Worm (Caenorhabditis elegans): ENCODE data around the gene K01A12.3.

The K01A12.3 gene

DNA sequence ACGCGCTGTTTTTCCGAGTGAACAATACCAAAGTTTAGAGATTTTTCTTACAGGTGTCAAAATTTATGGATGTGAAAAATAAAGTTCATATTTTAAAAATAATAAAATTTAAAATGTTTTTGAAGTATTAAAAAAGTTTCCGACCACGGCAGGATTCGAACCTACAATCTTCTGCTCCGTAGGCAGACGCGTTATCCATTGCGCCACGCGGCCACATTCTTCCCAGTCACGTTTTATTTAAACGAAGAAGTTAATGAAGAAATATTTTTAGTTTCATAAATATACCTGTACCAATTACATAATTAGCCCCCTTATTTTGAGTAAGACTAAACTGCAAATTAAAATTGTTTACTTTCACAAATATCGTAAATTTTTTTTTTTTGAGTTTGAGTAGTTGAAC, 15.7 kb upstream of the K01A12.3 start (continued):
- TF ChIP-seq mes-4 (tag; optimal IDR thresholded peaks at IDR 0.05) (peak; percentile 60), hrde-1 (tag; optimal IDR thresholded peaks at IDR 0.05; ENCODE audit: borderline replicate concordance) (peak; percentile 43), let-607 (tag; optimal IDR thresholded peaks at IDR 0.05) (peak in 1 of 2 experiments; percentile 33), bed-2 (GFP tag; IDR thresholded peaks at IDR 0.05) (no peak), egl-44 (GFP tag; IDR thresholded peaks at IDR 0.05) (peak; percentile 19; the same call in 1 of the 2 replicates), F23B12.7 (tag; optimal IDR thresholded peaks at IDR 0.05; ENCODE audit: insufficient read depth) (peak; percentile 65), D2030.7 (GFP tag; IDR thresholded peaks at IDR 0.05) (peak; percentile 77; the same call in 1 of the 2 replicates), repo-1 (tag; optimal IDR thresholded peaks at IDR 0.05) (peak; percentile 31), nhr-80 (tag; optimal IDR thresholded peaks at IDR 0.05) (peak; percentile 7), hmg-1.2 (GFP tag; IDR thresholded peaks at IDR 0.05) (peak; percentile 69), snpc-4 (GFP tag; optimal IDR thresholded peaks at IDR 0.05) (peak; percentile 64), snpc-4 (tag; optimal IDR thresholded peaks at IDR 0.05) (peak in 3 of 4 experiments; percentile 34 to 68 (median 36)), ztf-25 (GFP tag; IDR thresholded peaks at IDR 0.05) (peak; percentile 89), F37B4.10 (GFP tag; IDR thresholded peaks at IDR 0.05) (no peak), lin-35 (GFP tag; optimal IDR thresholded peaks at IDR 0.05) (peak in 1 of 3 experiments; percentile 61), F49E8.2 (tag; optimal IDR thresholded peaks at IDR 0.05; ENCODE audit: insufficient read depth) (no peak), ztf-28 (GFP tag; IDR thresholded peaks at IDR 0.05) (peak; percentile 17; the same call in 1 of the 2 replicates), C06A6.2 (GFP tag; conservative IDR thresholded peaks at IDR 0.05) (no peak), cebp-2 (GFP tag; IDR thresholded peaks at IDR 0.05) (no peak), cebp-1 (GFP tag; IDR thresholded peaks at IDR 0.05) (no peak), cebp-1 (tag; optimal IDR thresholded peaks at IDR 0.05) (peak; percentile 37)

DNA sequence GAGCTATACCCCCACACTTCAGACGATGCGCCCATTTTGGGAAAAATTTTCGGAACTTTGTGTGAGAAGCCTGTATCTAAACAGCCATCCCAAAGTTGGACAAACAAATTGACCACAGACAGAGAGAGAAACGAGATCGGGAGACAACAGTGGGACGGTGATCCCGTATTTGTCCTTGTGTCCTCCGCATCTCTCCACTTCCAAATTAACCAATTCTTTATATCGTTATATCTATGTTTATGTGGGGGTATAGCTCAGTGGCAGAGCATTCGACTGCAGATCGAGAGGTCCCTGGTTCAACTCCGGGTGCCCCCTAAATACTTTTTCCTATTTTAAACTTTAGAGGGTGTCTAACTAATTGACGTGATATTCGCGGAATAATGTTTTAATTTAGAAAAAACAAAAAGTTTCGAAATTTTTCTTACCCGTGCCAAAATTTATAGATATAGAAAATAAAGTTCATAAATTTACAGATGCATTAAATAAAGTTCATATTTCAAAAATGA, 13.7 kb upstream of the K01A12.3 start:
- peak; percentile 36 for TF ChIP-seq chd-7 (tag; optimal IDR thresholded peaks at IDR 0.05)
- TF ChIP-seq sdz-38 (tag; optimal IDR thresholded peaks at IDR 0.05), result no peak
- TF ChIP-seq egl-44 (GFP tag; IDR thresholded peaks at IDR 0.05), result no peak
- TF ChIP-seq ceh-100 (GFP tag; IDR thresholded peaks at IDR 0.05), result no peak
- no peak for TF ChIP-seq K12H6.12 (tag; optimal IDR thresholded peaks at IDR 0.05)
- TF ChIP-seq let-607 (tag; optimal IDR thresholded peaks at IDR 0.05), result peak in 1 of 2 experiments; percentile 42
- 0 out of 2 replicates have a peak, but pooled peaks have one; percentile 25 for TF ChIP-seq aptf-3 (GFP tag; IDR thresholded peaks at IDR 0.05)
- no peak for TF ChIP-seq ztf-3 (GFP tag; optimal IDR thresholded peaks at IDR 0.05)
- no peak for TF ChIP-seq C06A6.2 (GFP tag; conservative IDR thresholded peaks at IDR 0.05)
- peak; percentile 80; the same call in 1 of the 2 replicates for TF ChIP-seq cebp-2 (GFP tag; IDR thresholded peaks at IDR 0.05)
- TF ChIP-seq lin-35 (GFP tag; optimal IDR thresholded peaks at IDR 0.05), result peak in 1 of 3 experiments; percentile 14
- TF ChIP-seq ceh-40 (GFP tag; IDR thresholded peaks at IDR 0.05), result peak; percentile 59; the same call in 1 of the 2 replicates
- TF ChIP-seq F49E8.2 (tag; optimal IDR thresholded peaks at IDR 0.05; ENCODE audit: insufficient read depth), result no peak
- peak; percentile 3 for TF ChIP-seq somi-1 (GFP tag; optimal IDR thresholded peaks at IDR 0.05)
- TF ChIP-seq hmg-1.2 (GFP tag; IDR thresholded peaks at IDR 0.05), result peak; percentile 71
- TF ChIP-seq sptf-2 (GFP tag; optimal IDR thresholded peaks at IDR 0.05), result peak; percentile 33
- peak; percentile 61 for TF ChIP-seq snpc-4 (GFP tag; optimal IDR thresholded peaks at IDR 0.05)
- TF ChIP-seq snpc-4 (tag; optimal IDR thresholded peaks at IDR 0.05), result peak in 2 of 4 experiments; percentile 53 to 63
- peak; percentile 47 for TF ChIP-seq T26A5.8 (tag; optimal IDR thresholded peaks at IDR 0.05)
- no peak; the same call in 1 of the 2 replicates for TF ChIP-seq cebp-1 (GFP tag; IDR thresholded peaks at IDR 0.05)
- TF ChIP-seq cebp-1 (tag; optimal IDR thresholded peaks at IDR 0.05), result no peak
- no peak for TF ChIP-seq madf-6 (GFP tag; IDR thresholded peaks at IDR 0.05)
- TF ChIP-seq gei-17 (GFP tag; optimal IDR thresholded peaks at IDR 0.05), result no peak
- TF ChIP-seq efl-1 (GFP tag; optimal IDR thresholded peaks at IDR 0.05), result no peak
- no peak for TF ChIP-seq unc-62 (GFP tag; optimal IDR thresholded peaks at IDR 0.05)
- no peak for TF ChIP-seq tlf-1 (GFP tag; optimal IDR thresholded peaks at IDR 0.05)
- TF ChIP-seq bed-2 (GFP tag; IDR thresholded peaks at IDR 0.05), result no peak
- TF ChIP-seq ekl-4 (GFP tag; IDR thresholded peaks at IDR 0.05), result peak; percentile 56; the same call in 1 of the 2 replicates
- TF ChIP-seq rec-8 (tag; optimal IDR thresholded peaks at IDR 0.05), result peak; percentile 54 to 61
- TF ChIP-seq nhr-90 (tag; optimal IDR thresholded peaks at IDR 0.05), result peak; percentile 70
- TF ChIP-seq let-526 (GFP tag; IDR thresholded peaks at IDR 0.05), result no peak
- peak; percentile 29 for TF ChIP-seq snpc-3.4 (tag; optimal IDR thresholded peaks at IDR 0.05)
- TF ChIP-seq ceh-91 (GFP tag; IDR thresholded peaks at IDR 0.05), result 0 out of 2 replicates have a peak, but pooled peaks have one; percentile 16
- TF ChIP-seq lag-1 (GFP tag; IDR thresholded peaks at IDR 0.05), result no peak
- TF ChIP-seq hrde-1 (tag; optimal IDR thresholded peaks at IDR 0.05; ENCODE audit: borderline replicate concordance), result peak; percentile 26
- TF ChIP-seq dpff-1 (tag; optimal IDR thresholded peaks at IDR 0.05), result no peak

All from whole organism, young adult.